Fruit fly (Drosophila melanogaster) whole organism, embryonic: ENCODE data around the gene msl-3.
A peak's percentile ranks its signal among the peaks of the same experiment; 100 is the strongest.

ENCODE experiments used
- B-H2 ChIP-seq: fragments of 200-800 bp; sonication (Bioruptor generic); optimal IDR thresholded peaks from 2 replicates; lab custom pipeline; 2018; ENCODE audit warnings: missing biosample characterization, mild to moderate bottlenecking, missing genetic modification characterization
- CG10274 ChIP-seq: fragments of 200-800 bp; sonication (Bioruptor generic); optimal IDR thresholded peaks from 3 replicates; lab custom pipeline; 2017; ENCODE audit warnings: missing biosample characterization, mild to moderate bottlenecking, missing genetic modification characterization
- CG10959 ChIP-seq: fragments of 200-800 bp; sonication (Bioruptor generic); IDR thresholded peaks from 2 replicates; pipeline ENCODE4 v1.3.6; 2022; ENCODE audit warnings: missing biosample characterization, missing genetic modification characterization
- CG1233 ChIP-seq: fragments of 200-800 bp; sonication (Bioruptor generic); optimal IDR thresholded peaks from 4 replicates; lab custom pipeline; 2018; ENCODE audit warnings: missing biosample characterization, mild to moderate bottlenecking, missing genetic modification characterization
- CG16815 ChIP-seq: fragments of 200-800 bp; sonication (Bioruptor generic); optimal IDR thresholded peaks from 3 replicates; lab custom pipeline; 2017; ENCODE audit warnings: missing biosample characterization, mild to moderate bottlenecking, missing genetic modification characterization
- CG33213 ChIP-seq: fragments of 200-800 bp; sonication (Bioruptor generic); optimal IDR thresholded peaks from 3 replicates; lab custom pipeline; 2016; ENCODE audit warnings: missing biosample characterization, missing genetic modification characterization
- Fer1 ChIP-seq: fragments of 200-800 bp; sonication (Bioruptor generic); optimal IDR thresholded peaks from 2 replicates; lab custom pipeline; 2017; ENCODE audit warnings: missing biosample characterization, mild to moderate bottlenecking, missing genetic modification characterization
- Hr51 ChIP-seq, 2 experiments: fragments of 200-800 bp; sonication (Bioruptor generic); optimal IDR thresholded peaks; 2 replicates in 1 of 2; 3 replicates in 1 of 2; lab custom pipeline; 2016 to 2018; ENCODE audit warnings: missing biosample characterization in 2 of 2, missing genetic modification characterization in 2 of 2, mild to moderate bottlenecking in 1 of 2, moderate library complexity in 1 of 2
- inv ChIP-seq: fragments of 200-800 bp; sonication (Bioruptor generic); IDR thresholded peaks from 2 replicates; pipeline ENCODE4 v1.3.6; 2022; ENCODE audit warnings: missing biosample characterization, missing genetic modification characterization; ENCODE audit not compliant: partially characterized antibody
- mirr ChIP-seq: fragments of 200-800 bp; sonication (Bioruptor generic); optimal IDR thresholded peaks from 3 replicates; lab custom pipeline; 2018; ENCODE audit warnings: missing biosample characterization, mild to moderate bottlenecking, missing genetic modification characterization
- prd ChIP-seq, 3 experiments: fragments of >200 bp in 2 of 3; fragments of 200-800 bp in 1 of 3; sonication (Bioruptor generic) in 1 of 3; optimal IDR thresholded peaks in 2 of 3; IDR thresholded peaks in 1 of 3; 2 replicates in 2 of 3; 3 replicates in 1 of 3; pipeline versions ENCODE4 v1.3.6 to Lab custom; 2017 to 2022; ENCODE audit warnings: missing biosample characterization in 1 of 3, missing genetic modification characterization in 1 of 3
- psq ChIP-seq: fragments of 200-800 bp; sonication (Bioruptor generic); optimal IDR thresholded peaks from 2 replicates; lab custom pipeline; 2017; ENCODE audit warnings: missing biosample characterization, missing genetic modification characterization
- pum ChIP-seq: fragments of 200-800 bp; sonication (Bioruptor generic); optimal IDR thresholded peaks from 2 replicates; lab custom pipeline; 2016; ENCODE audit warnings: missing biosample characterization, missing genetic modification characterization
- sug ChIP-seq: fragments of 200-800 bp; optimal IDR thresholded peaks from 2 replicates; lab custom pipeline; 2019; ENCODE audit warnings: missing biosample characterization, mild to moderate bottlenecking, missing genetic modification characterization, moderate library complexity

dm6 chr3L:7090764-7091163 is 34.6 kb downstream of the msl-3 start:
- TF ChIP-seq CG1233 (peak; percentile 33), CG33213 (GFP tag; lab: Kevin White, UChicago) (peak; percentile 62), CG16815 (no peak), CG10274 (GFP tag; lab: Kevin White, UChicago) (no peak), Fer1 (GFP tag; lab: Kevin White, UChicago) (peak; percentile 74), prd (optimal IDR thresholded peaks at IDR 0.05; lab: Kevin White, UChicago) (no peak), prd (GFP tag; IDR thresholded peaks at IDR 0.05; lab: Robert Waterston, UW) (peak; percentile 82), sug (tag; lab: Kevin White, UChicago) (no peak), inv (GFP tag; lab: Robert Waterston, UW) (no peak), Hr51 (GFP tag; optimal IDR thresholded peaks at IDR 0.05; lab: Kevin White, UChicago) (peak in 1 of 2 experiments; percentile 74), B-H2 (GFP tag; lab: Kevin White, UChicago) (no peak), CG10959 (GFP tag; lab: Robert Waterston, UW) (no peak), mirr (GFP tag; lab: Kevin White, UChicago) (no peak), pum (GFP tag; lab: Kevin White, UChicago) (peak; percentile 48), psq (GFP tag; lab: Kevin White, UChicago) (no peak)
